Fruit fly (Drosophila melanogaster) S2 (cell line): ENCODE data around the gene Arl1.

ENCODE experiments used
- CG8478 ChIP-seq: fragments of >200 bp; optimal IDR thresholded peaks from 2 replicates; lab custom pipeline; 2018
- CTCF ChIP-seq, 2 experiments: fragments of >200 bp; optimal IDR thresholded peaks; 2 replicates each; lab custom pipeline; 2018

- TF ChIP-seq CTCF (optimal IDR thresholded peaks at IDR 0.05; lab: Kevin White, UChicago) (no peak), CG8478 (lab: Kevin White, UChicago) (no peak)
Observed at dm6 chr3L:16017528-16018250, 34.8 kb downstream of the Arl1 start.
